Fruit fly (Drosophila melanogaster) whole organism, embryonic: ENCODE measurements around the gene CG32202.

Experiments used
- Abd-B ChIP-seq: fragments of 200-800 bp; sonication (Bioruptor generic); optimal IDR thresholded peaks from 2 replicates; lab custom pipeline; 2018; ENCODE audit warnings: missing biosample characterization, mild to moderate bottlenecking, missing genetic modification characterization, moderate library complexity
- CG10274 ChIP-seq: fragments of 200-800 bp; sonication (Bioruptor generic); optimal IDR thresholded peaks from 3 replicates; lab custom pipeline; 2017; ENCODE audit warnings: missing biosample characterization, mild to moderate bottlenecking, missing genetic modification characterization
- CG15269 ChIP-seq: fragments of 200-800 bp; sonication (Bioruptor generic); optimal IDR thresholded peaks from 2 replicates; lab custom pipeline; 2018; ENCODE audit warnings: missing biosample characterization, mild to moderate bottlenecking, missing genetic modification characterization, moderate library complexity
- CG32772 ChIP-seq: fragments of 200-800 bp; sonication (Bioruptor generic); IDR thresholded peaks from 2 replicates; pipeline ENCODE4 v1.3.6; 2022; ENCODE audit warnings: missing biosample characterization, missing genetic modification characterization
- Ets65A ChIP-seq: fragments of 200-800 bp; sonication (Bioruptor generic); peaks from one replicate; lab custom pipeline; 2016; ENCODE audit warnings: missing biosample characterization, missing genetic modification characterization
- cas ChIP-seq: fragments of 200-800 bp; sonication (Bioruptor generic); IDR thresholded peaks from 2 replicates; pipeline ENCODE4 v1.3.6; 2022; ENCODE audit warnings: missing biosample characterization, missing genetic modification characterization
- chn ChIP-seq: fragments of 200-800 bp; sonication (Bioruptor generic); optimal IDR thresholded peaks from 2 replicates; lab custom pipeline; 2016; ENCODE audit warnings: missing biosample characterization, missing genetic modification characterization
- dmrt11E ChIP-seq: fragments of 200-800 bp; sonication (Bioruptor generic); optimal IDR thresholded peaks from 3 replicates; lab custom pipeline; 2018; ENCODE audit warnings: missing biosample characterization, mild to moderate bottlenecking, missing genetic modification characterization, moderate library complexity
- fd3F ChIP-seq: fragments of 200-800 bp; sonication (Bioruptor generic); optimal IDR thresholded peaks from 2 replicates; lab custom pipeline; 2018; ENCODE audit warnings: missing biosample characterization, mild to moderate bottlenecking, missing genetic modification characterization, moderate library complexity
- vfl ChIP-seq: fragments of 200-800 bp; sonication (Bioruptor generic); optimal IDR thresholded peaks from 2 replicates; lab custom pipeline; 2016; ENCODE audit warnings: missing biosample characterization, missing genetic modification characterization

DNA sequence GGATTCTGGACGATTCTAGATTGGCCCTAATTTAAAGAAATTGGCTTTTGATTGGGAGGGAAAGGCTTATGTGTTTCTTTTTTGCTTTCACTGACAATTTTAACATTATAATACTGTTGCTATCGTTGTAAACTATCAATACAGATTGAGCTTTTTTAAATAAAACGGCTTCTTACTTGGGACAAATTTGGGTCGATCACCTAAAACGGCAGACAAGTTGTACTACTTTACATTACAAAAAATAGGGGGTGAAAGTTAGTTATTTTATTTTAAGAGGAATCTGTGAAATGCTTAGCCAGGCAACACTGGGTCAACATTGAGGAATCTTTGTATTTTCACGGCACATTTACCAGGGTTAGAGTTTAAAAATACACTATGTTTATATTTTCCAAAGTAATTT, 16.3 kb downstream of the CG32202 start, which contains the start of gene Dic4:
- TF ChIP-seq Abd-B (GFP tag; lab: Kevin White, UChicago) (no peak), Ets65A (GFP tag; lab: Kevin White, UChicago) (no peak), chn (GFP tag; lab: Kevin White, UChicago) (no peak), vfl (GFP tag; lab: Kevin White, UChicago) (no peak), cas (no peak), CG10274 (GFP tag; lab: Kevin White, UChicago) (no peak), dmrt11E (no peak), CG32772 (GFP tag; lab: Robert Waterston, UW) (no peak), fd3F (no peak), CG15269 (tag; lab: Kevin White, UChicago) (no peak)
